Worm (Caenorhabditis elegans): ENCODE results near the gene din-1.

Gene din-1

ce11 chrII:11582698-11583097 is 50.7 kb downstream of the din-1 start, which contains the start of gene ints-7 (continued):
- TF ChIP-seq ets-4 (GFP tag; optimal IDR thresholded peaks at IDR 0.05): no peak
- no peak for TF ChIP-seq nhr-80 (tag; optimal IDR thresholded peaks at IDR 0.05)
- TF ChIP-seq snpc-1.3 (tag; optimal IDR thresholded peaks at IDR 0.05; ENCODE audit: insufficient read depth): peak; percentile 4
- TF ChIP-seq let-607 (tag; optimal IDR thresholded peaks at IDR 0.05): no peak
- no peak for TF ChIP-seq B0035.1 (tag; optimal IDR thresholded peaks at IDR 0.05)
- no peak for TF ChIP-seq ceh-40 (GFP tag; IDR thresholded peaks at IDR 0.05)

DNA sequence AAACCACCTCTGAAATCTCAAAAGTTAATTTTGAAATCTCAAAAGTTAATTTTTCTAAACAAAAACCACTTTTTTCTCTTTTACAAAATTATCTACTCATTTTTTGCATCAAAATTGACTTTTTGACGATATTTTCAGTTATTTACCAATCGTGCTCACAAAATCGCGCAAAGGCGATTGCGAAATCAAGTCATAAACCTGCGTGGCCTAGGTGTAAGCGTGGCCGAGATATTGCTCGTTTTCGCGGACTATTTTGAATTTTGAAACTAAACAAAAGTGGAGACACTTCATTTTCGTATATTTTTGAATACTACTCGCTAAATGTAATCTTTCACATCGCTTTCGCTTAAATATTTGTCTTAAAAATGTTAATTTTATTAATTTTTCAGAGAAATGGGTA is 55.1 kb downstream of the din-1 start, which contains the start of gene smc-6:
Gene smc-6 (plus strand): TSS at position 390 of the 400 bp plus-strand sequence.
- TF ChIP-seq cebp-1 (GFP tag; IDR thresholded peaks at IDR 0.05): peak; percentile 96
- TF ChIP-seq cebp-1 (tag; optimal IDR thresholded peaks at IDR 0.05): peak; percentile 99
- TF ChIP-seq hlh-26 (GFP tag; conservative IDR thresholded peaks at IDR 0.05): no peak
- no peak for TF ChIP-seq nhr-120 (GFP tag; IDR thresholded peaks at IDR 0.05)
- TF ChIP-seq attf-5 (GFP tag; optimal IDR thresholded peaks at IDR 0.05): peak; percentile 77
- TF ChIP-seq nhr-80 (tag; optimal IDR thresholded peaks at IDR 0.05): peak; percentile 28

- TF ChIP-seq mxl-1 (tag; optimal IDR thresholded peaks at IDR 0.05) (no peak), nfya-1 (tag; optimal IDR thresholded peaks at IDR 0.05; ENCODE audit: borderline replicate concordance, insufficient read depth) (no peak), lin-35 (GFP tag; optimal IDR thresholded peaks at IDR 0.05) (peak in 1 of 3 experiments; percentile 77), somi-1 (GFP tag; optimal IDR thresholded peaks at IDR 0.05) (no peak), B0336.3 (GFP tag; IDR thresholded peaks at IDR 0.05) (0 out of 2 replicates have a peak, but pooled peaks have one; percentile 55), F37B4.10 (GFP tag; IDR thresholded peaks at IDR 0.05) (no peak), nfyb-1 (GFP tag; IDR thresholded peaks at IDR 0.05) (no peak), aptf-2 (GFP tag; conservative IDR thresholded peaks at IDR 0.05) (no peak), nhr-27 (tag; optimal IDR thresholded peaks at IDR 0.05) (no peak), cebp-2 (GFP tag; IDR thresholded peaks at IDR 0.05) (no peak), F22D6.2 (tag; optimal IDR thresholded peaks at IDR 0.05) (no peak), egl-44 (GFP tag; IDR thresholded peaks at IDR 0.05) (no peak), hlh-12 (tag; optimal IDR thresholded peaks at IDR 0.05) (no peak), lin-26 (GFP tag; IDR thresholded peaks at IDR 0.05) (no peak), hmg-20 (GFP tag; IDR thresholded peaks at IDR 0.05) (no peak), nhr-120 (GFP tag; IDR thresholded peaks at IDR 0.05) (no peak), hmg-1.2 (GFP tag; IDR thresholded peaks at IDR 0.05) (peak; percentile 45; the same call in 1 of the 2 replicates), tbp1 (GFP tag; optimal IDR thresholded peaks at IDR 0.05) (peak; percentile 60), K11D2.4 (GFP tag; IDR thresholded peaks at IDR 0.05) (no peak), attf-3 (GFP tag; conservative IDR thresholded peaks at IDR 0.05) (no peak), fkh-3 (tag; optimal IDR thresholded peaks at IDR 0.05) (no peak), K12H6.12 (tag; optimal IDR thresholded peaks at IDR 0.05) (no peak), tlf-1 (GFP tag; optimal IDR thresholded peaks at IDR 0.05) (peak; percentile 71), aptf-3 (GFP tag; IDR thresholded peaks at IDR 0.05) (no peak), chd-7 (tag; optimal IDR thresholded peaks at IDR 0.05) (no peak), B0035.1 (tag; optimal IDR thresholded peaks at IDR 0.05) (no peak), rpc-1 (optimal IDR thresholded peaks at IDR 0.05) (no peak), rpc-1 (tag; optimal IDR thresholded peaks at IDR 0.05) (no peak), F39B2.1 (GFP tag; IDR thresholded peaks at IDR 0.05) (no peak), rec-8 (tag; optimal IDR thresholded peaks at IDR 0.05) (no peak), ama-1 (optimal IDR thresholded peaks at IDR 0.05) (no peak), ama-1 (GFP tag; optimal IDR thresholded peaks at IDR 0.05) (no peak), efl-1 (GFP tag; optimal IDR thresholded peaks at IDR 0.05) (peak; percentile 97), lin-40 (tag; optimal IDR thresholded peaks at IDR 0.05) (no peak), lin-54 (GFP tag; optimal IDR thresholded peaks at IDR 0.05) (peak; percentile 80), ceh-27 (GFP tag; optimal IDR thresholded peaks at IDR 0.05) (no peak), T07F8.4 (tag; optimal IDR thresholded peaks at IDR 0.05) (no peak), Y67H2A.10 (GFP tag; conservative IDR thresholded peaks at IDR 0.05) (no peak)
These were observed 55.5 kb downstream of the din-1 start for ce11 chrII:11577861-11578260.
